Worm (Caenorhabditis elegans): ENCODE measurements around the gene ZK112.4.

DNA sequence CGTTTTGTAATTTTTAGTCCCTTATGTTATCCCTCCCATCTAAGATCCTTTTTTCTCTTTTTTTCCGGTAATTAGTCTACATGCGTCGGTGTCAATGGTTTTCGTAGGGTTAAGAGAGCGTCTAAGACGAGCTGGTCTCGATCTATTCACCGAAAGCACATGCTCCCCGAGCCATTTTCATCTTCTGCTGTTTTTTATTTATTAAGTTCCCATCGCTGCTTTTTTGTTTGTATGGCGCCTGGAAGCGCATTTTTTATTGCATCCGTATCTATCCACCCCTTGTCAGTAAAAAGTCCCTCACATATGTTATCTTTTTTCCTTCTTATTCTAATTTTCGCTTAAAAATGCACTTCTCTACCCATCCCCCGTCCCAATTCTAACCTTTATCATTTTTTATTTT lies 7.0 kb upstream of the ZK112.4 start:
- no peak for TF ChIP-seq R02D3.7 (tag; optimal IDR thresholded peaks at IDR 0.05)
- TF ChIP-seq dmd-4 (tag; optimal IDR thresholded peaks at IDR 0.05), result no peak
- no peak for TF ChIP-seq mdl-1 (tag; optimal IDR thresholded peaks at IDR 0.05)
- TF ChIP-seq blmp-1 (tag; optimal IDR thresholded peaks at IDR 0.05; ENCODE audit: insufficient read depth), result no peak
- no peak for TF ChIP-seq nhr-237 (tag; optimal IDR thresholded peaks at IDR 0.05)
- TF ChIP-seq ceh-82 (tag; optimal IDR thresholded peaks at IDR 0.05), result no peak
- no peak for TF ChIP-seq nhr-12 (tag; optimal IDR thresholded peaks at IDR 0.05)
- TF ChIP-seq skn-1 (tag; optimal IDR thresholded peaks at IDR 0.05), result no peak

Measured in whole organism, L2 larva.